Fruit fly (Drosophila melanogaster) S2 (cell line): ENCODE results near the gene CG17187.

Experiments used
- CG8478 ChIP-seq: fragments of >200 bp; optimal IDR thresholded peaks from 2 replicates; lab custom pipeline; 2018
- CTCF ChIP-seq, 2 experiments: fragments of >200 bp; optimal IDR thresholded peaks; 2 replicates each; lab custom pipeline; 2018

dm6 chr3R:11230392-11230791 is 1.3 kb downstream of the CG17187 start, which contains the start of gene GCC88:
- no peak for TF ChIP-seq CG8478 (lab: Kevin White, UChicago)
- no peak for TF ChIP-seq CTCF (optimal IDR thresholded peaks at IDR 0.05; lab: Kevin White, UChicago)
